Fruit fly (Drosophila melanogaster) whole organism, embryonic: ENCODE data around the gene Sf3b6.
A peak's percentile ranks its signal among the peaks of the same experiment; 100 is the strongest.

Experiments
- ATbp ChIP-seq: fragments of 200-800 bp; sonication (Bioruptor generic); optimal IDR thresholded peaks from 2 replicates; lab custom pipeline; 2017; ENCODE audit warnings: missing biosample characterization, mild to moderate bottlenecking, missing genetic modification characterization, missing genetic modification reagents
- Abd-B ChIP-seq: fragments of 200-800 bp; sonication (Bioruptor generic); optimal IDR thresholded peaks from 2 replicates; lab custom pipeline; 2018; ENCODE audit warnings: missing biosample characterization, mild to moderate bottlenecking, missing genetic modification characterization, moderate library complexity
- CG10543 ChIP-seq: fragments of 200-800 bp; sonication (Bioruptor generic); optimal IDR thresholded peaks from 3 replicates; lab custom pipeline; 2017; ENCODE audit warnings: missing biosample characterization, mild to moderate bottlenecking, missing genetic modification characterization, moderate library complexity
- CG11560 ChIP-seq: fragments of 200-800 bp; sonication (Bioruptor generic); IDR thresholded peaks from 3 replicates; pipeline ENCODE4 v1.3.6; 2022; ENCODE audit warnings: missing biosample characterization, missing genetic modification characterization
- CG12155 ChIP-seq: fragments of 200-800 bp; sonication (Bioruptor generic); optimal IDR thresholded peaks from 3 replicates; lab custom pipeline; 2016; ENCODE audit warnings: missing biosample characterization, missing genetic modification characterization
- CG13424 ChIP-seq: fragments of 200-800 bp; sonication (Bioruptor generic); optimal IDR thresholded peaks from 2 replicates; lab custom pipeline; 2019; ENCODE audit warnings: missing biosample characterization, mild to moderate bottlenecking, missing genetic modification characterization, moderate library complexity
- CG14667 ChIP-seq: fragments of 200-800 bp; sonication (Bioruptor generic); IDR thresholded peaks from 2 replicates; pipeline ENCODE4 v1.3.6; 2022; ENCODE audit warnings: missing biosample characterization, missing genetic modification characterization
- CG14710 ChIP-seq: fragments of 200-800 bp; sonication (Bioruptor generic); optimal IDR thresholded peaks from 3 replicates; lab custom pipeline; 2019; ENCODE audit warnings: missing biosample characterization, mild to moderate bottlenecking, missing genetic modification characterization, moderate library complexity
- CG1647 ChIP-seq: fragments of 200-800 bp; sonication (Bioruptor generic); optimal IDR thresholded peaks from 3 replicates; lab custom pipeline; 2016; ENCODE audit warnings: missing biosample characterization, missing genetic modification characterization
- CG17359 ChIP-seq: fragments of 200-800 bp; sonication (Bioruptor generic); optimal IDR thresholded peaks from 3 replicates; lab custom pipeline; 2018; ENCODE audit warnings: missing biosample characterization, mild to moderate bottlenecking, missing genetic modification characterization, moderate library complexity
- CG17385 ChIP-seq: fragments of 200-800 bp; sonication (Bioruptor generic); optimal IDR thresholded peaks from 3 replicates; lab custom pipeline; 2018; ENCODE audit warnings: missing biosample characterization, mild to moderate bottlenecking, missing genetic modification characterization
- CG17912 ChIP-seq: fragments of 200-800 bp; sonication (Bioruptor generic); optimal IDR thresholded peaks from 2 replicates; lab custom pipeline; 2018; ENCODE audit warnings: missing biosample characterization, mild to moderate bottlenecking, missing genetic modification characterization
- CG18262 ChIP-seq: fragments of 200-800 bp; optimal IDR thresholded peaks from 3 replicates; lab custom pipeline; 2019; ENCODE audit warnings: missing biosample characterization, mild to moderate bottlenecking, missing genetic modification characterization, moderate library complexity
- CG32532 ChIP-seq: fragments of 200-800 bp; sonication (Bioruptor generic); IDR thresholded peaks from 2 replicates; pipeline ENCODE4 v1.3.6; 2022; ENCODE audit warnings: missing biosample characterization, missing genetic modification characterization
- CG3281 ChIP-seq: fragments of 200-800 bp; sonication (Bioruptor generic); optimal IDR thresholded peaks from 3 replicates; lab custom pipeline; 2017; ENCODE audit warnings: missing biosample characterization, mild to moderate bottlenecking, missing genetic modification characterization
- CG33213 ChIP-seq: fragments of 200-800 bp; sonication (Bioruptor generic); optimal IDR thresholded peaks from 3 replicates; lab custom pipeline; 2016; ENCODE audit warnings: missing biosample characterization, missing genetic modification characterization
- CG33557 ChIP-seq: fragments of 200-800 bp; sonication (Bioruptor generic); optimal IDR thresholded peaks from 2 replicates; lab custom pipeline; 2019; ENCODE audit warnings: missing biosample characterization, mild to moderate bottlenecking, missing genetic modification characterization, moderate library complexity
- CG5953 ChIP-seq: fragments of 200-800 bp; sonication (Bioruptor generic); IDR thresholded peaks from 2 replicates; pipeline ENCODE4 v1.3.6; 2022; ENCODE audit warnings: missing biosample characterization, missing genetic modification characterization
- CG7556 ChIP-seq: fragments of 200-800 bp; sonication (Bioruptor generic); optimal IDR thresholded peaks from 2 replicates; lab custom pipeline; 2017; ENCODE audit warnings: missing biosample characterization, mild to moderate bottlenecking, missing genetic modification characterization
- CG7839 ChIP-seq: fragments of 200-800 bp; sonication (Bioruptor generic); optimal IDR thresholded peaks from 3 replicates; lab custom pipeline; 2018; ENCODE audit warnings: missing biosample characterization, mild to moderate bottlenecking, missing genetic modification characterization, moderate library complexity
- CG8924 ChIP-seq: fragments of 200-800 bp; optimal IDR thresholded peaks from 3 replicates; lab custom pipeline; 2019; ENCODE audit warnings: missing biosample characterization, mild to moderate bottlenecking, missing genetic modification characterization, moderate library complexity
- CG9797 ChIP-seq: fragments of 200-800 bp; sonication (Bioruptor generic); optimal IDR thresholded peaks from 3 replicates; lab custom pipeline; 2018; ENCODE audit warnings: missing biosample characterization, mild to moderate bottlenecking, missing genetic modification characterization
- D19B ChIP-seq: fragments of 200-800 bp; sonication (Bioruptor generic); optimal IDR thresholded peaks from 2 replicates; lab custom pipeline; 2017; ENCODE audit warnings: missing biosample characterization, mild to moderate bottlenecking, missing genetic modification characterization
- Dfd ChIP-seq, 2 experiments: fragments of >200 bp; optimal IDR thresholded peaks; 2 replicates each; lab custom pipeline; 2017; ENCODE audit warnings: missing biosample characterization in 2 of 2, missing genetic modification characterization in 2 of 2
- Dip3 ChIP-seq: fragments of 200-800 bp; sonication (Bioruptor generic); optimal IDR thresholded peaks from 3 replicates; lab custom pipeline; 2016; ENCODE audit warnings: missing biosample characterization, missing genetic modification characterization
- HHEX ChIP-seq: fragments of 200-800 bp; sonication (Bioruptor generic); optimal IDR thresholded peaks from 3 replicates; lab custom pipeline; 2017; ENCODE audit warnings: missing biosample characterization, mild to moderate bottlenecking, missing genetic modification characterization, missing genetic modification reagents
- HLH4C ChIP-seq: fragments of 200-800 bp; sonication (Bioruptor generic); IDR thresholded peaks from 3 replicates; pipeline ENCODE4 v1.3.6; 2022; ENCODE audit warnings: missing biosample characterization, missing genetic modification characterization; ENCODE audit not compliant: partially characterized antibody
- NC2β ChIP-seq: fragments of 200-800 bp; sonication (Bioruptor generic); optimal IDR thresholded peaks from 2 replicates; lab custom pipeline; 2016; ENCODE audit warnings: missing biosample characterization, missing genetic modification characterization
- NFAT ChIP-seq: fragments of 200-800 bp; sonication (Bioruptor generic); IDR thresholded peaks from 2 replicates; pipeline ENCODE4 v1.3.6; 2022; ENCODE audit warnings: missing biosample characterization, missing genetic modification characterization
- Rx ChIP-seq: fragments of 200-800 bp; sonication (Bioruptor generic); IDR thresholded peaks from 2 replicates; pipeline ENCODE4 v1.3.6; 2022; ENCODE audit warnings: missing biosample characterization, missing genetic modification characterization
- Xrp1 ChIP-seq: fragments of 200-800 bp; sonication (Bioruptor generic); IDR thresholded peaks from 2 replicates; pipeline ENCODE4 v1.3.6; 2022; ENCODE audit warnings: missing biosample characterization, missing genetic modification characterization
- ase ChIP-seq: fragments of 200-800 bp; sonication (Bioruptor generic); IDR thresholded peaks from 3 replicates; pipeline ENCODE4 v1.3.6; 2022; ENCODE audit warnings: missing biosample characterization, missing genetic modification characterization
- ato ChIP-seq: fragments of 200-800 bp; sonication (Bioruptor generic); IDR thresholded peaks from 2 replicates; pipeline ENCODE4 v1.3.6; 2022; ENCODE audit warnings: missing biosample characterization, missing genetic modification characterization; ENCODE audit not compliant: partially characterized antibody
- bsh ChIP-seq, 2 experiments: fragments of 200-800 bp; sonication (Bioruptor generic); optimal IDR thresholded peaks; 2 replicates each; lab custom pipeline; 2017 to 2018; ENCODE audit warnings: mild to moderate bottlenecking in 2 of 2, missing biosample characterization in 2 of 2, missing genetic modification characterization in 2 of 2, moderate library complexity in 1 of 2
- ftz-f1 ChIP-seq: fragments of 200-800 bp; sonication (Bioruptor generic); optimal IDR thresholded peaks from 2 replicates; lab custom pipeline; 2016; ENCODE audit warnings: missing biosample characterization, missing genetic modification characterization
- gcm ChIP-seq: fragments of 200-800 bp; sonication (Bioruptor generic); optimal IDR thresholded peaks from 2 replicates; lab custom pipeline; 2019; ENCODE audit warnings: missing biosample characterization, mild to moderate bottlenecking, missing genetic modification characterization, moderate library complexity
- gem ChIP-seq: fragments of 200-800 bp; sonication (Bioruptor generic); optimal IDR thresholded peaks from 2 replicates; lab custom pipeline; 2019; ENCODE audit warnings: missing biosample characterization, mild to moderate bottlenecking, missing genetic modification characterization, moderate library complexity
- grau ChIP-seq: fragments of 200-800 bp; optimal IDR thresholded peaks from 3 replicates; lab custom pipeline; 2019; ENCODE audit warnings: missing biosample characterization, mild to moderate bottlenecking, missing genetic modification characterization, moderate library complexity
- jumu ChIP-seq: fragments of 200-800 bp; sonication (Bioruptor generic); optimal IDR thresholded peaks from 3 replicates; lab custom pipeline; 2016; ENCODE audit warnings: missing biosample characterization, missing genetic modification characterization
- lola ChIP-seq, 3 experiments: fragments of >200 bp in 2 of 3; fragments of 200-800 bp in 1 of 3; sonication (Bioruptor generic) in 1 of 3; optimal IDR thresholded peaks; 2 replicates each; lab custom pipeline; 2017 to 2019; ENCODE audit warnings: missing biosample characterization in 3 of 3, missing genetic modification characterization in 3 of 3, mild to moderate bottlenecking in 1 of 3, moderate library complexity in 1 of 3
- mirr ChIP-seq: fragments of 200-800 bp; sonication (Bioruptor generic); optimal IDR thresholded peaks from 3 replicates; lab custom pipeline; 2018; ENCODE audit warnings: missing biosample characterization, mild to moderate bottlenecking, missing genetic modification characterization
- nerfin-2 ChIP-seq: fragments of 200-800 bp; sonication (Bioruptor generic); IDR thresholded peaks from 2 replicates; pipeline ENCODE4 v1.3.6; 2022; ENCODE audit warnings: missing biosample characterization, missing genetic modification characterization; ENCODE audit not compliant: partially characterized antibody
- repo ChIP-seq: fragments of 200-800 bp; sonication (Bioruptor generic); optimal IDR thresholded peaks from 2 replicates; lab custom pipeline; 2016; ENCODE audit warnings: missing biosample characterization, missing genetic modification characterization
- sim ChIP-seq: fragments of 200-800 bp; sonication (Bioruptor generic); IDR thresholded peaks from 2 replicates; pipeline ENCODE4 v1.3.6; 2022; ENCODE audit warnings: missing biosample characterization, missing genetic modification characterization
- slou ChIP-seq: fragments of 200-800 bp; sonication (Bioruptor generic); optimal IDR thresholded peaks from 3 replicates; lab custom pipeline; 2016; ENCODE audit warnings: missing biosample characterization, missing genetic modification characterization
- stwl ChIP-seq: fragments of 200-800 bp; sonication (Bioruptor generic); optimal IDR thresholded peaks from 3 replicates; lab custom pipeline; 2018; ENCODE audit warnings: missing biosample characterization, mild to moderate bottlenecking, missing genetic modification characterization, moderate library complexity
- tap ChIP-seq: fragments of 200-800 bp; optimal IDR thresholded peaks from 3 replicates; lab custom pipeline; 2019; ENCODE audit warnings: missing biosample characterization, mild to moderate bottlenecking, missing genetic modification characterization, moderate library complexity
- tin ChIP-seq: fragments of 200-800 bp; sonication (Bioruptor generic); optimal IDR thresholded peaks from 3 replicates; lab custom pipeline; 2016; ENCODE audit warnings: missing biosample characterization, missing genetic modification characterization
- tll ChIP-seq, 2 experiments: fragments of 200-800 bp in 1 of 2; fragments of >200 bp in 1 of 2; sonication (Bioruptor generic) in 1 of 2; optimal IDR thresholded peaks; 2 replicates each; lab custom pipeline; 2017 to 2019; ENCODE audit warnings: missing biosample characterization in 2 of 2, missing genetic modification characterization in 2 of 2, mild to moderate bottlenecking in 1 of 2, moderate library complexity in 1 of 2
- usp ChIP-seq: fragments of >200 bp; optimal IDR thresholded peaks from 2 replicates; lab custom pipeline; 2017; ENCODE audit warnings: missing biosample characterization, missing genetic modification characterization
- zf30C ChIP-seq: fragments of 200-800 bp; sonication (Bioruptor generic); optimal IDR thresholded peaks from 3 replicates; lab custom pipeline; 2018; ENCODE audit warnings: missing biosample characterization, mild to moderate bottlenecking, missing genetic modification characterization

The Sf3b6 gene

dm6 chr3L:6159863-6160262 lies 33.1 kb downstream of the Sf3b6 start:
- TF ChIP-seq CG17385 (no peak), CG17359 (peak; percentile 2), nerfin-2 (no peak), CG10543 (GFP tag; lab: Kevin White, UChicago) (no peak), ftz-f1 (GFP tag; lab: Kevin White, UChicago) (no peak), CG8924 (peak; percentile 35), NC2β (no peak), bsh (GFP tag; optimal IDR thresholded peaks at IDR 0.05; lab: Kevin White, UChicago) (peak in 1 of 2 experiments; percentile 17), Xrp1 (GFP tag; lab: Robert Waterston, UW) (peak; percentile 26; the same call in 1 of the 2 replicates), CG11560 (tag; lab: Robert Waterston, UW) (no peak), mirr (no peak), Rx (no peak), D19B (GFP tag; lab: Kevin White, UChicago) (no peak), sim (GFP tag; lab: Robert Waterston, UW) (no peak), CG5953 (GFP tag; lab: Robert Waterston, UW) (no peak), CG18262 (peak; percentile 71), stwl (no peak), gem (tag; lab: Kevin White, UChicago) (peak; percentile 60), ATbp (GFP tag; lab: Kevin White, UChicago) (no peak), CG14710 (tag; lab: Kevin White, UChicago) (peak; percentile 58), CG7556 (GFP tag; lab: Kevin White, UChicago) (peak; percentile 43), tll (GFP tag; optimal IDR thresholded peaks at IDR 0.05; lab: Kevin White, UChicago) (no peak), ase (no peak), Dfd (GFP tag; optimal IDR thresholded peaks at IDR 0.05; lab: Kevin White, UChicago) (no peak), usp (GFP tag; lab: Kevin White, UChicago) (no peak), CG32532 (GFP tag; lab: Robert Waterston, UW) (no peak), tap (tag; lab: Kevin White, UChicago) (no peak), CG9797 (GFP tag; lab: Kevin White, UChicago) (no peak), repo (GFP tag; lab: Kevin White, UChicago) (no peak), Dip3 (GFP tag; lab: Kevin White, UChicago) (no peak), zf30C (GFP tag; lab: Kevin White, UChicago) (no peak), gcm (no peak), lola (GFP tag; optimal IDR thresholded peaks at IDR 0.05; lab: Kevin White, UChicago) (peak in 1 of 3 experiments; percentile 62), CG13424 (tag; lab: Kevin White, UChicago) (peak; percentile 12), HLH4C (GFP tag; lab: Robert Waterston, UW) (no peak), ato (GFP tag; lab: Robert Waterston, UW) (no peak), CG17912 (GFP tag; lab: Kevin White, UChicago) (no peak), CG3281 (no peak), CG33557 (GFP tag; lab: Kevin White, UChicago) (no peak), CG12155 (GFP tag; lab: Kevin White, UChicago) (no peak), CG1647 (no peak), CG14667 (no peak), tin (GFP tag; lab: Kevin White, UChicago) (no peak), NFAT (GFP tag; lab: Robert Waterston, UW) (no peak), CG33213 (GFP tag; lab: Kevin White, UChicago) (no peak), CG7839 (tag; lab: Kevin White, UChicago) (no peak), Abd-B (GFP tag; lab: Kevin White, UChicago) (no peak), jumu (GFP tag; lab: Kevin White, UChicago) (no peak), HHEX (GFP tag; lab: Kevin White, UChicago) (no peak), slou (GFP tag; lab: Kevin White, UChicago) (no peak), grau (peak; percentile 23)
